Fruit fly (Drosophila melanogaster): ENCODE results near the gene Seipin.

The Seipin gene

DNA sequence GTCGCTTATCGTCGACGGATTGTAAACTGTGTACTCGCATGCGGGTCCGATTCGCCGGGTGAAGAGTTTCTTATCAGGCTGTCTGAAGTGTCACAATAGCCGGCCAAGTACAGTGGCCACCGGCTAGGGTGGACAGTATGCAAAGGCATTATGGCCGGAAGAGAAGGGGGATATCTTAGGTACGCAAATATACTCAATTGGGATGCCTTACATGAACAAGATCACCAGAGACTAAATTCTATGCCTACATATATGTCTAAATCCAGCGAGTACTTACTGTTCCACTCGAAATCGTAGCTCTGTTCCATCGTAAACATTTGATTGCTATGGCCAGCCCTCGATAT is 25.9 kb upstream of the Seipin start (continued):
- peak; percentile 95 for TF ChIP-seq CG7368 (GFP tag; optimal IDR thresholded peaks at IDR 0.05)
- TF ChIP-seq vri (GFP tag; optimal IDR thresholded peaks at IDR 0.05) = peak; percentile 94
- TF ChIP-seq CG8632 (GFP tag; optimal IDR thresholded peaks at IDR 0.05) = peak; percentile 91
- peak; percentile 82 for TF ChIP-seq spab (GFP tag; optimal IDR thresholded peaks at IDR 0.05)
- peak; percentile 61 for TF ChIP-seq dac (GFP tag; optimal IDR thresholded peaks at IDR 0.05)
- TF ChIP-seq CG32006 (GFP tag; optimal IDR thresholded peaks at IDR 0.05) = peak; percentile 86
- peak; percentile 85 for TF ChIP-seq CG6276 (GFP tag; optimal IDR thresholded peaks at IDR 0.05)
- peak; percentile 88 for TF ChIP-seq fd85E (GFP tag; optimal IDR thresholded peaks at IDR 0.05)
- TF ChIP-seq fd59A (GFP tag; optimal IDR thresholded peaks at IDR 0.05) = peak; percentile 83
- TF ChIP-seq Gug (GFP tag; IDR thresholded peaks at IDR 0.05) = peak; percentile 90
- TF ChIP-seq CG6808 (GFP tag; optimal IDR thresholded peaks at IDR 0.05) = peak; percentile 81
- TF ChIP-seq Hr38 (GFP tag; optimal IDR thresholded peaks at IDR 0.05) = peak; percentile 6
- peak; percentile 90 for TF ChIP-seq CG34406 (GFP tag; optimal IDR thresholded peaks at IDR 0.05)
- peak; percentile 95 for TF ChIP-seq eg (GFP tag; IDR thresholded peaks at IDR 0.05)
- peak; percentile 96 for TF ChIP-seq CG31627 (GFP tag; optimal IDR thresholded peaks at IDR 0.05)
- TF ChIP-seq CG11902 (GFP tag; optimal IDR thresholded peaks at IDR 0.05) = peak; percentile 96
- peak; percentile 80 for TF ChIP-seq CG9139 (GFP tag; optimal IDR thresholded peaks at IDR 0.05)

DNA sequence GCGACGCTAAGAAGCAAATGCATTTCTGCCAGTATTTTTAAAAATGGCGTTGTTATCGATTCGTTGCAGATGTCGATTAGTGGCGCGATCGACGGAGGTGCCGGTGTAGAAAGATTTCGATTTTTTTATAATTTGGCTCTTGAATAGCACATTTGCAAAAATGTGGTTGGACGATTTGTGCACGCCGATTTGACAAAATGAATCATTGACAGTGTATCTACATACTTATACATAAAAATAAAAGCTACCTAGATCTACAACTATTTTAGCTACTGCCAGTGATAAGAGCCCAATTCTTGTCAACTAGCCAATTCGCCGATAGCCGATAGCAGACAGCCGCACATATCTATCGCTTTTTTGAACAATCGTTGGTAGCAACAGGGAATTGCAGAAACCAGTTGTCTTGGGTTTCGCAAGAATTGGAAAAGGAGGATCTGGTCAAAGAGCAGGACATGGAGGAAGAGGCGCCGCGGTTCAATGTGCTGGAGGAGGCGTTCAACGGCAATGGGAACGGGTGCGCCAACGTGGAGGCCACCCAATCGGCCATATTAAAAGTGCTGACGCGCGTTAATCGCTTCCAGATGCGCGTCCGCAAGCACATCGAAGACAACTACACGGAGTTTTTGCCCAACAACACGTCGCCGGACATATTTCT is 15.6 kb upstream of the Seipin start, which contains the start of the genes Klp3A and Zw10:
Gene Klp3A (minus strand): TSS at position 202 of the 655 bp plus-strand sequence.
Gene Zw10 (plus strand): TSS at position 347 of the 655 bp plus-strand sequence.
- TF ChIP-seq Gug (GFP tag; IDR thresholded peaks at IDR 0.05) (0 out of 2 replicates have a peak, but pooled peaks have one; percentile 24), lz (GFP tag; optimal IDR thresholded peaks at IDR 0.05) (peak; percentile 45), CG34406 (GFP tag; optimal IDR thresholded peaks at IDR 0.05) (no peak), acj6 (GFP tag; optimal IDR thresholded peaks at IDR 0.05) (no peak), topi (GFP tag; optimal IDR thresholded peaks at IDR 0.05) (peak; percentile 40), Eip78C (GFP tag) (no peak), cyc (GFP tag; optimal IDR thresholded peaks at IDR 0.05) (peak; percentile 26), esn (GFP tag; optimal IDR thresholded peaks at IDR 0.05) (peak; percentile 41), CG3032 (tag; optimal IDR thresholded peaks at IDR 0.05) (peak; percentile 12), CG31627 (GFP tag; optimal IDR thresholded peaks at IDR 0.05) (peak; percentile 38)

DNA sequence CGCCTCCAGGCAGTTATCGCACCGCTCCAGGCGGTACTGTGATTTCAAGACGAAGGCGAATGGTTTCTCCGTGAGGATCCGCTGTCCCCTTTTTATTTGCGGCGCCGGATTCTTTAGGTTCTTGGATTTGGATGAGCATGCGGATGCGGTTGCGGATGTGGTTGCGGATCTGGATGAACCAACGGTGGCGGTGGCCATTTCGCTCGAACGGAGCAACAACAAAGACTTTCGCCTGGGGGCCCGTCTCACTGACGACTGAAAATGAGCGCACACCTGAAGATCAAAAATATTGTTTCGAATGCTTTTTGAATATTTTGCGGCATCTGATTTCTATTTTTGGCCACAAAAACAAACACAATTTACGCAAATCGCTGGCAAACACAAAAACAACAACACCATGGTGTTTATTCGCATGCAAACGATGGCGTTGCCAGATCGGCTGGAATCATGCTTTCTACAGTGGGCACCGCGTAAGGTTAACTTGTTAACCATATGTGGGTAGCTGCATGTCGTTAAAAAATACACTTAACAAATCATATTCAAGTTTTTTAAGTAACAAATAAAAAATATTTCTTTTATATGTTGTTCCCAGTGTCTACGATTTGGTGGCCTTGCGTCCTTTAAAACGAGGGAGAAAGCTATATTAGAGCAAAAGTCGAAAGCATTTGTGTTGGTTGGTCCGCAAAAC is 11.0 kb upstream of the Seipin start, which contains the start of gene Smyd3:
Gene Smyd3 (minus strand): TSS at position 407 of the 688 bp plus-strand sequence.
- TF ChIP-seq fd59A (GFP tag; optimal IDR thresholded peaks at IDR 0.05) = peak; percentile 26
- peak; percentile 86 for TF ChIP-seq net (GFP tag; optimal IDR thresholded peaks at IDR 0.05)
- peak; percentile 75 for TF ChIP-seq CG6792 (GFP tag; optimal IDR thresholded peaks at IDR 0.05)
- TF ChIP-seq CG7368 (GFP tag; optimal IDR thresholded peaks at IDR 0.05) = peak; percentile 80
- TF ChIP-seq Lpt (GFP tag; optimal IDR thresholded peaks at IDR 0.05) = peak; percentile 72
- peak; percentile 85 for TF ChIP-seq acj6 (GFP tag; optimal IDR thresholded peaks at IDR 0.05)
- TF ChIP-seq CG16779 (tag; optimal IDR thresholded peaks at IDR 0.05) = no peak
- TF ChIP-seq svp (GFP tag) = peak; percentile 95
- peak; percentile 81 for TF ChIP-seq Ets21C (GFP tag; optimal IDR thresholded peaks at IDR 0.05)
- peak; percentile 90 for TF ChIP-seq esn (GFP tag; optimal IDR thresholded peaks at IDR 0.05)
- TF ChIP-seq achi (GFP tag; optimal IDR thresholded peaks at IDR 0.05) = peak; percentile 83
- TF ChIP-seq CG6163 (GFP tag; IDR thresholded peaks at IDR 0.05) = peak; percentile 91
- no peak for TF ChIP-seq CG8632 (GFP tag; optimal IDR thresholded peaks at IDR 0.05)
- peak; percentile 87 for TF ChIP-seq topi (GFP tag; optimal IDR thresholded peaks at IDR 0.05)
- peak; percentile 88 for TF ChIP-seq Eip75B (GFP tag; optimal IDR thresholded peaks at IDR 0.05)
- no peak for TF ChIP-seq spab (GFP tag; optimal IDR thresholded peaks at IDR 0.05)
- no peak for TF ChIP-seq Smox (GFP tag; optimal IDR thresholded peaks at IDR 0.05)
- peak; percentile 91 for TF ChIP-seq Sox14 (GFP tag; optimal IDR thresholded peaks at IDR 0.05)
- TF ChIP-seq Eip93F (GFP tag; optimal IDR thresholded peaks at IDR 0.05) = no peak
- no peak for TF ChIP-seq Blimp-1 (GFP tag; optimal IDR thresholded peaks at IDR 0.05)
- TF ChIP-seq Ets96B (tag; optimal IDR thresholded peaks at IDR 0.05) = peak; percentile 74
- TF ChIP-seq dsx (GFP tag; optimal IDR thresholded peaks at IDR 0.05; ENCODE audit: poor library complexity, severe bottlenecking) = no peak
- peak; percentile 80 for TF ChIP-seq CG8119 (GFP tag; IDR thresholded peaks at IDR 0.05)
- no peak for TF ChIP-seq salr (GFP tag; optimal IDR thresholded peaks at IDR 0.05)
- no peak for TF ChIP-seq ss (GFP tag; optimal IDR thresholded peaks at IDR 0.05)
- peak; percentile 70 for TF ChIP-seq CG11762 (GFP tag; optimal IDR thresholded peaks at IDR 0.05; ENCODE audit: insufficient read depth)
- TF ChIP-seq CG15336 (GFP tag; IDR thresholded peaks at IDR 0.05) = peak; percentile 82
- TF ChIP-seq Hr4 (GFP tag; optimal IDR thresholded peaks at IDR 0.05) = peak; percentile 88
- peak; percentile 91 for TF ChIP-seq eg (GFP tag; IDR thresholded peaks at IDR 0.05)
- peak; percentile 96 for TF ChIP-seq Eip78C (GFP tag)

Measured in whole organism, prepupa.